Fruit fly (Drosophila melanogaster) S2 (cell line): ENCODE measurements around the gene CG17010.

Source experiments
- CG8478 ChIP-seq: fragments of >200 bp; optimal IDR thresholded peaks from 2 replicates; lab custom pipeline; 2018
- CTCF ChIP-seq, 2 experiments: fragments of >200 bp; optimal IDR thresholded peaks; 2 replicates each; lab custom pipeline; 2018

DNA sequence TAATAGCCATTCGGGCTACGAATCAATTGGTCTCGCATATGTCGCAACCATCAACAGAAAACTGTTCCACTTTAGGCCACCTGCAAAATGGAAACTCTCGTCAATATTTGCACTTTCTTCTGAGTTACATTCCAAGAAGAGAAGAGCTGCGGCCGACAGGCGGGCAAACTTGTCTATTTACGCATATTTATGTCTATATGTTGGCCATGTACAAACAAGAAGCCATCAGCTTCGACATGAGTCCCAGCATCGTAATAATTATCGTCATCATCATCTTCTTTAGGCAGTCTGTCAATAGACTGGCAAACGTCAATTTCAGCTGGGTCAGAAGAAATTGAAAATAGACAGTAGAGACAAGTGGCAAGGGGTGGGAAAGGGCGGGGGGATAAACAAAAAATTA, 15.5 kb downstream of the CG17010 start:
- no peak for TF ChIP-seq CG8478 (lab: Kevin White, UChicago)
- no peak for TF ChIP-seq CTCF (optimal IDR thresholded peaks at IDR 0.05; lab: Kevin White, UChicago)
